Worm (Caenorhabditis elegans): ENCODE data around the gene C14B1.8.
A peak's percentile ranks its signal among the peaks of the same experiment; 100 is the strongest.

C14B1.8 gene

DNA sequence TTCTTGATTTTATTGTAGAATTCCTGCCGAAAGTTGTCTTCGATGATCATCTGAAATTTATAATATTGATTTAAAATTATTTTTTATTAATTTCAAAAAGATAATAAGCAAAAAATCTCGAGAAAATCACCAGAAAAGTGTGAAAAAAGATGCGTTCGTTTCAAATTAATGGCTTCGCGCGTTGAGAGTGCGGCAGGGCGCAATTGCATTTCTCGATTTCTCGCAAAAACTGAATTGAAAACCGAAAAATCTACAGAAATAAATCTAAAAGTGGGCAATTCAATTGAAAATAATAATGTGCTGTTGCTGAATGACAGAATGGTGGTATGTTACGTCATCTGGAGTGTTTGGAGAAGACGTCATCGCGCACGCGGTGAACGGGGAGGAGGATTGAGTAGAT, 15.5 kb upstream of the C14B1.8 start, which contains the start of gene evl-18:
evl-18 (minus strand) TSS at position 50 of the 400 bp plus-strand sequence.
- TF ChIP-seq mab-5 (tag; optimal IDR thresholded peaks at IDR 0.05) (no peak), unc-55 (GFP tag; optimal IDR thresholded peaks at IDR 0.05) (peak; percentile 43), C34F6.9 (tag; optimal IDR thresholded peaks at IDR 0.05) (peak; percentile 49), lsy-2 (tag; optimal IDR thresholded peaks at IDR 0.05) (peak in 1 of 2 experiments; percentile 30), blmp-1 (tag; optimal IDR thresholded peaks at IDR 0.05; ENCODE audit: insufficient read depth) (no peak), nhr-129 (tag; optimal IDR thresholded peaks at IDR 0.05) (peak; percentile 9), gmeb-1 (tag; optimal IDR thresholded peaks at IDR 0.05) (peak; percentile 38)

DNA sequence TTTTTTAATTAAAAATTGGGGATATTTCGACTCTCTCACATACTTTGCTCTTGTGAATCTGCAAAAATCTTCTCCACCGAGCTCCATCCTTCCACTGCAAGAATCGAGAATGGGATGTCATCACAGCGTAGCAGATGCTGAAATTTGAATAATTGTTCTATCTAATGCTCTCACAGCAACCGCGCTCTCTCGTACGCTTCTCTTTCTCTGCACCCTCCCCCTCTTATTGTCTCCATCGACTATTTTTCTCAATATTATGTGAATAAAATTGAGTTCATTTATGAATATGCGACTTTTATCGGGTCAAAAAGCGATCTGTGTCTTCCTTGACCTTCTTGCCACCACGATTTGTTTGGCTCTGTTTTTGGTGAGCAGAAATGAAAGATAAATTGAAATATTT, 14.5 kb upstream of the C14B1.8 start, which contains the start of gene F34D10.3:
F34D10.3 (plus strand) TSS at position 249 of the 400 bp plus-strand sequence.
- TF ChIP-seq nhr-12 (tag; optimal IDR thresholded peaks at IDR 0.05) (no peak), elt-1 (tag; optimal IDR thresholded peaks at IDR 0.05) (no peak), nhr-77 (tag; optimal IDR thresholded peaks at IDR 0.05) (no peak), snpc-4 (tag; optimal IDR thresholded peaks at IDR 0.05) (no peak), nhr-129 (tag; optimal IDR thresholded peaks at IDR 0.05) (peak; percentile 16), elt-3 (tag; optimal IDR thresholded peaks at IDR 0.05) (no peak), ama-1 (optimal IDR thresholded peaks at IDR 0.05) (no peak), dmd-4 (tag; optimal IDR thresholded peaks at IDR 0.05) (no peak), blmp-1 (tag; optimal IDR thresholded peaks at IDR 0.05; ENCODE audit: insufficient read depth) (no peak), unc-55 (GFP tag; optimal IDR thresholded peaks at IDR 0.05) (peak; percentile 53), C34F6.9 (tag; optimal IDR thresholded peaks at IDR 0.05) (peak; percentile 30), peb-1 (tag; optimal IDR thresholded peaks at IDR 0.05) (no peak), lsy-2 (tag; optimal IDR thresholded peaks at IDR 0.05) (peak in 1 of 2 experiments; percentile 3), unc-62 (GFP tag; optimal IDR thresholded peaks at IDR 0.05) (no peak), lin-13 (GFP tag; optimal IDR thresholded peaks at IDR 0.05) (no peak), nhr-25 (tag; optimal IDR thresholded peaks at IDR 0.05) (no peak), fos-1 (tag; optimal IDR thresholded peaks at IDR 0.05) (no peak)

DNA sequence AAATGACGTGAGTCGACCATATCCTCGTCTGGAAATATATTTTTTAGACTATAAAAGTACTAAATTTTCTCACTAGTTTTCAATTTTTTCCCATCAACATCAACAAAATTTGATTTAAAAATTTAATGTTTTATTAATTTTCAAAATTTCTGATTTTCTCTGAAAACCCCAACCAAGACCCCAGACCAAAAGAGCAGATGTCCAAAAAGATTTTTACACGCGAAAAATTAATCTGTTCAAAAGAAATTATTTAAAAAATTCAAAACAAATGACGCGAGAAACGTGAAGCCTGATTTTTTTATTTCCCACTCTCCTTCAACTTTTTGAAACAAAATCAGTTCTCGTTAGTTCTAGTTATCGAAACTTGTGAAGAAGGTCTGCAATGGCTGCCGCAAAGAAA, 11.0 kb upstream of the C14B1.8 start, which contains the start of gene F34D10.8:
F34D10.8 (plus strand) TSS at position 301 of the 400 bp plus-strand sequence.
- TF ChIP-seq sma-9 (GFP tag; optimal IDR thresholded peaks at IDR 0.05) (no peak), sma-9 (tag; optimal IDR thresholded peaks at IDR 0.05) (no peak), elt-1 (tag; optimal IDR thresholded peaks at IDR 0.05) (no peak), ceh-82 (tag; optimal IDR thresholded peaks at IDR 0.05) (no peak), sma-3 (GFP tag; optimal IDR thresholded peaks at IDR 0.05) (no peak), peb-1 (tag; optimal IDR thresholded peaks at IDR 0.05) (no peak), nhr-129 (tag; optimal IDR thresholded peaks at IDR 0.05) (no peak), elt-3 (tag; optimal IDR thresholded peaks at IDR 0.05) (no peak), alr-1 (tag; optimal IDR thresholded peaks at IDR 0.05) (no peak), dmd-4 (tag; optimal IDR thresholded peaks at IDR 0.05) (no peak), nhr-6 (tag; optimal IDR thresholded peaks at IDR 0.05) (no peak), Y55F3AM.14 (GFP tag; optimal IDR thresholded peaks at IDR 0.05) (no peak)

DNA sequence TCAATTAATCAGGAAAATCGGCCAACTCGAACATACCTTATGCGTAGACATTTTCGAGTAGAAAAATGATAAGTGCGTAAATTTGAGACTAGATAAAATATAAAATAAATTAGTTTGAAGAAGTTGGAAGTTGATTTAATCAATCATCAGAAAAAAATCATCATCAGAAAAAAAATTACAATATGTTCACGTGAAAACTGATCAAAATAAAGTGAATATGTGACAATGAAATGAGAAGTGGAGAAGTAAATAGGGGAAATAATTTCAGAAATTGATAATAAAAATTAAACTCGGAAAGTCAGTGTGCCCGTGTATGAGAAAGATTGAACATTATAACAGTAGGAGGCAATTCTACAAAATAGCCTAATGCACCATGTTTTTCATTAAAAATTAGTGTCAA, 10.0 kb upstream of the C14B1.8 start, which contains the start of gene F34D10.9:
F34D10.9 (minus strand) TSS at position 101 of the 400 bp plus-strand sequence.
- TF ChIP-seq skn-1 (tag; optimal IDR thresholded peaks at IDR 0.05) (no peak), dmd-4 (tag; optimal IDR thresholded peaks at IDR 0.05) (no peak), ama-1 (optimal IDR thresholded peaks at IDR 0.05) (no peak), F13H6.1 (tag; optimal IDR thresholded peaks at IDR 0.05) (no peak), nhr-10 (tag; optimal IDR thresholded peaks at IDR 0.05) (no peak), mab-5 (tag; optimal IDR thresholded peaks at IDR 0.05) (no peak)

DNA sequence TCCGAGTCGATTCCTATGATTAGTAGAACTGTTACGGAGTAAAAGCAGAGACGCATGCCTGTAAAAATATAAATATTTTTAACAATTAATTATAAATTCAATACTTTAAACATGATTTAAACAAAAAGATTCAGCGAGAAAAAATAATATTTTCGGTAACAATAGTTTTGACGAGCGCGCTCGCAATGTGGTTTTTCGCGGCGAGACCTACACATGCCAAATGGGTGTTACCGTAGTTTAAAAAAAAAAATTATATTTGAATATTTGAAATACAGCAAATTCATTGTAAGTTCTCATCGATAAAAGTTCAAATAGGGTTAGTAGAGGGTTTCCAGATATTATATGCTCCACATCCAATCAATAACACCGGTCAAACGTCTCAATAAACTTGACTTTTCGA, 7.0 kb upstream of the C14B1.8 start, which contains the start of gene gldi-5:
gldi-5 (minus strand) TSS at position 58 of the 400 bp plus-strand sequence.
- TF ChIP-seq ZK546.5 (tag; optimal IDR thresholded peaks at IDR 0.05) (no peak), gmeb-1 (tag; optimal IDR thresholded peaks at IDR 0.05) (no peak), ztf-11 (tag; optimal IDR thresholded peaks at IDR 0.05) (no peak), nhr-77 (tag; optimal IDR thresholded peaks at IDR 0.05) (no peak), elt-3 (tag; optimal IDR thresholded peaks at IDR 0.05) (no peak), sem-4 (tag; optimal IDR thresholded peaks at IDR 0.05) (no peak), peb-1 (tag; optimal IDR thresholded peaks at IDR 0.05) (no peak), fos-1 (tag; optimal IDR thresholded peaks at IDR 0.05) (no peak), lin-13 (GFP tag; optimal IDR thresholded peaks at IDR 0.05) (no peak), nhr-23 (tag; optimal IDR thresholded peaks at IDR 0.05) (no peak)

Measured in whole organism, L2 larva.